Worm (Caenorhabditis elegans): ENCODE results near the gene F37C4.5.

Gene F37C4.5

ce11 chrIV:3888963-3889362, 15.4 kb upstream of the F37C4.5 start, which contains the start of gene oac-21:
Gene oac-21 (plus strand): TSS chrIV:3889263.
- TF ChIP-seq elt-4 (tag; optimal IDR thresholded peaks at IDR 0.05) (no peak), fkh-10 (GFP tag; optimal IDR thresholded peaks at IDR 0.05) (no peak), pha-2 (tag; optimal IDR thresholded peaks at IDR 0.05) (no peak), ceh-24 (tag; optimal IDR thresholded peaks at IDR 0.05) (no peak), fax-1 (tag; optimal IDR thresholded peaks at IDR 0.05) (no peak), unc-55 (GFP tag; optimal IDR thresholded peaks at IDR 0.05) (no peak), hlh-6 (tag; optimal IDR thresholded peaks at IDR 0.05) (no peak), ceh-30 (tag; optimal IDR thresholded peaks at IDR 0.05) (no peak)

DNA sequence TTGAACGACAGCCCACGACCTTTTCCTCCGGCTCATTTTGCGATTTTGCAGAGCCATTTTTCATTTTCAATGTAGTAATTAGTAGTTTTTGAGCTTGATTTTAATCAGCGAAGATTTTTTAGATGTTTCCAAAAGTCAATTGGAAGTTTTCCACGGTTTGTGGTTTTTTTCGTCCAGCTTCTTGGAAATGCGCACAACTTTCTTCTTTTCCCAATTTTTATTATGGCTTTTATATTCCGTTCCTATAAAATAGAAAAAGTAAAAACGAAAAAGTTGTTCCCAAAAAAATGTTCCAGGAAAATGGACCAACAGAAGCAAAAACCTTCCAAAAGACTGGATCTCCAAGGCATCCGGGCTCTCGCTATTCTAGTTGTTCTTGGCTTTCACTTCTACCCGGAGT, 11.8 kb upstream of the F37C4.5 start, which contains the start of gene oac-22:
oac-22 (plus strand) TSS at position 301 of the 400 bp plus-strand sequence.
- TF ChIP-seq fax-1 (tag; optimal IDR thresholded peaks at IDR 0.05) = no peak
- no peak for TF ChIP-seq pha-4 (tag; optimal IDR thresholded peaks at IDR 0.05)

DNA sequence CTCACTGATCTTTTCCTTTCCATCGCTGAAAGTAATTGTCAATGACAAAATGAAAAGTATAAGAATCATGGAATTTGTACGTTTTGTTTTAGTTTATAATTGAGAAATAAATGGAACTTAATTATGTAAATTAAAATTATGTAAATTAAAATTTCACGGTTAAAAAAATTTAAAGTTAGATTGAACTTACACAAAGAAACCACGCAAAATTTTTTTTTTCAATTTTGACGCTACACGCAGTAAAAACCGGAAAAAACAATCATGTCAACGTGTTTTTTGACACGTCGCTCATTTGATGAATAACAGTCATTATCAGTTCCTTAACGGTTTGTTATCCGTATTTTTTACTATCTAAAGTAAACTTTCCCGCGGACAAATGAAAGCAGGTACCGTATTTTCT, 7.5 kb upstream of the F37C4.5 start, which contains the start of the genes F37C4.8 and oac-23:
F37C4.8 (minus strand) TSS at position 101 of the 400 bp plus-strand sequence.
oac-23 (plus strand) TSS at position 323 of the 400 bp plus-strand sequence.
- TF ChIP-seq ets-4 (tag; optimal IDR thresholded peaks at IDR 0.05) (no peak), npax-4 (tag; optimal IDR thresholded peaks at IDR 0.05) (no peak), sdc-2 (tag; optimal IDR thresholded peaks at IDR 0.05) (no peak), Y22D7AL.16 (tag; optimal IDR thresholded peaks at IDR 0.05) (no peak), nfya-1 (tag; optimal IDR thresholded peaks at IDR 0.05) (no peak), ceh-19 (GFP tag; optimal IDR thresholded peaks at IDR 0.05) (no peak), pag-3 (tag; optimal IDR thresholded peaks at IDR 0.05; ENCODE audit: borderline replicate concordance) (no peak), syd-9 (tag; optimal IDR thresholded peaks at IDR 0.05) (no peak), lim-6 (tag; optimal IDR thresholded peaks at IDR 0.05) (no peak), pax-1 (tag; optimal IDR thresholded peaks at IDR 0.05) (no peak), pat-9 (tag; optimal IDR thresholded peaks at IDR 0.05) (no peak), C38D4.7 (GFP tag; optimal IDR thresholded peaks at IDR 0.05) (no peak), elt-4 (tag; optimal IDR thresholded peaks at IDR 0.05) (no peak), ceh-48 (tag; optimal IDR thresholded peaks at IDR 0.05) (no peak), hlh-13 (GFP tag; optimal IDR thresholded peaks at IDR 0.05) (no peak)

DNA sequence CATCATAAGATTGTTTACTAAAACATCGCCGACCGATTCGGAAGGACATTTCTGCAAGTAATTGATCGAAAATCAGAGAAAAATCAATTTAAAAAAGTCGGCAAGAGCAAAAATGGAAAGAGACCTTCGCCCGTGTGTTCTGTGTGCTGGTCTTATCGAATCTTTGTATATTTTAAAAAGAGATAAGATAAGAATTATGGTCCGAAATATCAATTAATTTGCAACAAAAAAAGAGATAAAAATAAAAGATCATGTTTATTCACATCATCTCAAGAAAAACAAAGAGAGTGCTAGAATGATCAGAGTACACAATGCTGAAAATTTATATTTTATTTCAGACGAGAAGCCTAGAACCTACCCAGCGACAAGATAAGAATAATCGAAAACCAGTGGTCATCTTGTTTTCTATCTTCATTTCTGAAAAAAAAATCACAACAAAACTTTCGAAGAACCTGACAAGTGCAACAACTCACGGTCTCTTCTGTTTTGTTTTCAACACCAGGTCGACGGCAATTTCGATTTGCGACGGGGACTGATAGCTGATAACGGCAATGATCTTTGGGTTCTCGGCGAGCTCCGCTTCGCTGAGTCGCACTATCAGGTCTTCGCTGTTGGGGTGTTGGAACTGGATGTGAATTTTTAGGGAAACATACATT, 4.8 kb upstream of the F37C4.5 start, which contains the start of gene F37C4.6:
F37C4.6 (minus strand) TSS at position 51 of the 656 bp plus-strand sequence.
- peak; percentile 71 for TF ChIP-seq elt-2 (tag; optimal IDR thresholded peaks at IDR 0.05)
- TF ChIP-seq ceh-19 (GFP tag; optimal IDR thresholded peaks at IDR 0.05) = no peak

DNA sequence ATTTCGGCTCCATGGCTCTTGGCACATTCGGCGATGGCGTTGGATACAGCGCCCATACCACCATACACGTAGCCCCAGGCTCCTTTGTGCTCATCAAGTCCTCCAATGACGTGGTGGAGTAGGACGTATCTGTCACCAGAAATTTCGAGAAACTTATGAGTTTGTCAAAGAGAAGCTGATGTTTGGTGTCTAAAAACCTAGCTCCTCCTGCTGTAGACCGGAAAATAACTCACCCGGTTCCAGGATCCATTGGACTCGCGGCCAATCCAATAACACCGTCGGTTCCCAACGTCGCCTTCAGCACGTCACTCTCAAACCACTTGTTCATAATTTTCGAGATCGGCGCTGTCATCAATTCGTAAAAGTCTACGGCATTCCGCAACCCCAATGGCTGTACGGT, 3.3 kb upstream of the F37C4.5 start:
- no peak for TF ChIP-seq nfya-1 (tag; optimal IDR thresholded peaks at IDR 0.05)
- TF ChIP-seq elt-4 (tag; optimal IDR thresholded peaks at IDR 0.05) = no peak
- TF ChIP-seq pros-1 (tag; optimal IDR thresholded peaks at IDR 0.05) = no peak
- TF ChIP-seq ttx-3 (tag; optimal IDR thresholded peaks at IDR 0.05) = no peak
- no peak for TF ChIP-seq hlh-13 (GFP tag; optimal IDR thresholded peaks at IDR 0.05)
- TF ChIP-seq fax-1 (tag; optimal IDR thresholded peaks at IDR 0.05) = no peak
- no peak for TF ChIP-seq odd-2 (tag; optimal IDR thresholded peaks at IDR 0.05)
- TF ChIP-seq hlh-8 (tag; optimal IDR thresholded peaks at IDR 0.05) = no peak
- no peak for TF ChIP-seq T23F11.4 (GFP tag; optimal IDR thresholded peaks at IDR 0.05)
- no peak for TF ChIP-seq madf-2 (tag; optimal IDR thresholded peaks at IDR 0.05)
- TF ChIP-seq ztf-16 (tag; optimal IDR thresholded peaks at IDR 0.05) = no peak
- TF ChIP-seq hlh-15 (tag; optimal IDR thresholded peaks at IDR 0.05) = no peak
- TF ChIP-seq hlh-6 (tag; optimal IDR thresholded peaks at IDR 0.05) = no peak

Measured in whole organism, late embryonic.